Worm (Caenorhabditis elegans) whole organism, L2 larva: ENCODE results near the gene T06D4.2.

Experiments
- C34F6.9 ChIP-seq: fragments of 150-350 bp; optimal IDR thresholded peaks from 2 replicates; lab custom pipeline; 2014; ENCODE audit warnings: missing biosample characterization, missing genetic modification characterization
- aly-2 ChIP-seq: fragments of 150-350 bp; optimal IDR thresholded peaks from 2 replicates; lab custom pipeline; 2014; ENCODE audit warnings: missing biosample characterization, missing genetic modification characterization
- ama-1 ChIP-seq: fragments of 150-350 bp; optimal IDR thresholded peaks from 2 replicates; lab custom pipeline; 2018; ENCODE audit warnings: inconsistent platforms
- ceh-82 ChIP-seq: fragments of 150-350 bp; optimal IDR thresholded peaks from 2 replicates; lab custom pipeline; 2014; ENCODE audit warnings: missing biosample characterization, missing genetic modification characterization
- fos-1 ChIP-seq: fragments of 150-350 bp; optimal IDR thresholded peaks from 2 replicates; lab custom pipeline; 2014; ENCODE audit warnings: missing biosample characterization, missing genetic modification characterization
- lin-13 ChIP-seq: fragments of 150-350 bp; optimal IDR thresholded peaks from 2 replicates; lab custom pipeline; 2014; ENCODE audit warnings: missing biosample characterization, missing genetic modification reagents, missing genetic modification characterization
- nhr-11 ChIP-seq: fragments of 150-350 bp; optimal IDR thresholded peaks from 2 replicates; lab custom pipeline; 2014; ENCODE audit warnings: missing biosample characterization, missing genetic modification characterization
- nhr-25 ChIP-seq: fragments of 150-350 bp; sonication (generic microtip); optimal IDR thresholded peaks from 3 replicates; lab custom pipeline; 2014; ENCODE audit warnings: missing biosample characterization, missing genetic modification characterization

DNA sequence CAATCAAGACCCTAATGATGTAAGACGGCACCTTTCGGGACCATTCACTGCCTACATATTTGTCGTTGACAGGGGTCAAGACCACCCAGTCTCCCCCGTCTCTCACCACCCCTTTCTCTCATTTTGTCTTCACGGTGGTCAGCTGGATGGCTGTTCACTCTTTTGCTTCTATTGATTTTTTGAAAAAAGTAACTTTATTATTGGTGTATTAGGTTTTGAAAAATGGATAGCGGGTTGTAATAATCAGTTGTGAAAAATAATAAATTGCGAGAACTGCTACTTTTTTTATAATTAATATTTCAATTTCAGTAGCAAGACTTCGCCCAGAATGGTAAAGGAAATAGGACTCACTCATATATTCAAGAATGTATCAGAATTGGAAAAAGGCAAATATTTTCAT lies 8.9 kb downstream of the T06D4.2 start, which contains the start of gene bath-9:
- TF ChIP-seq C34F6.9 (tag; lab: Kevin White, UChicago) (no peak), ama-1 (no peak), nhr-11 (tag; lab: Kevin White, UChicago) (no peak), fos-1 (no peak), ceh-82 (no peak), lin-13 (GFP tag; lab: Kevin White, UChicago) (no peak), nhr-25 (tag; lab: Kevin White, UChicago) (no peak), aly-2 (tag; lab: Kevin White, UChicago) (no peak)
